Worm (Caenorhabditis elegans) whole organism, L2 larva: ENCODE results near the gene catp-2.
A peak's percentile ranks its signal among the peaks of the same experiment; 100 is the strongest.

ENCODE experiments used
- C34F6.9 ChIP-seq: fragments of 150-350 bp; optimal IDR thresholded peaks from 2 replicates; lab custom pipeline; 2014; ENCODE audit warnings: missing biosample characterization, missing genetic modification characterization
- F13H6.1 ChIP-seq: sonication (generic microtip); optimal IDR thresholded peaks from 2 replicates; lab custom pipeline; 2016; ENCODE audit warnings: missing genetic modification characterization, missing compliant biosample characterization
- R02D3.7 ChIP-seq: fragments of 150-350 bp; optimal IDR thresholded peaks from 2 replicates; lab custom pipeline; 2014; ENCODE audit warnings: missing biosample characterization, missing genetic modification characterization
- ZK546.5 ChIP-seq: sonication (generic microtip); optimal IDR thresholded peaks from 2 replicates; lab custom pipeline; 2017; ENCODE audit warnings: missing biosample characterization, missing genetic modification characterization
- blmp-1 ChIP-seq: sonication (generic microtip); optimal IDR thresholded peaks from 2 replicates; lab custom pipeline; 2017; ENCODE audit warnings: missing genetic modification characterization, mild to moderate bottlenecking, missing compliant biosample characterization, antibody characterized with exemption, moderate library complexity; ENCODE audit not compliant: insufficient read depth
- ceh-82 ChIP-seq: fragments of 150-350 bp; optimal IDR thresholded peaks from 2 replicates; lab custom pipeline; 2014; ENCODE audit warnings: missing biosample characterization, missing genetic modification characterization
- crh-2 ChIP-seq: sonication (generic microtip); optimal IDR thresholded peaks from 2 replicates; lab custom pipeline; 2017; ENCODE audit warnings: missing biosample characterization, missing genetic modification characterization
- dmd-4 ChIP-seq: sonication (generic microtip); optimal IDR thresholded peaks from 2 replicates; lab custom pipeline; 2017; ENCODE audit warnings: missing biosample characterization, missing genetic modification characterization
- egl-27 ChIP-seq: sonication (generic microtip); optimal IDR thresholded peaks from 3 replicates; lab custom pipeline; 2017; ENCODE audit warnings: missing biosample characterization, missing genetic modification reagents, missing genetic modification characterization
- elt-1 ChIP-seq: fragments of 150-350 bp; optimal IDR thresholded peaks from 2 replicates; lab custom pipeline; 2014; ENCODE audit warnings: missing biosample characterization, missing genetic modification characterization
- fos-1 ChIP-seq: fragments of 150-350 bp; optimal IDR thresholded peaks from 2 replicates; lab custom pipeline; 2014; ENCODE audit warnings: missing biosample characterization, missing genetic modification characterization
- gmeb-1 ChIP-seq: fragments of 150-350 bp; optimal IDR thresholded peaks from 2 replicates; lab custom pipeline; 2014; ENCODE audit warnings: missing biosample characterization, missing genetic modification characterization
- lin-11 ChIP-seq: fragments of 150-350 bp; sonication (generic microtip); optimal IDR thresholded peaks from 2 replicates; lab custom pipeline; 2014; ENCODE audit warnings: missing biosample characterization, missing genetic modification characterization, inconsistent platforms, mixed read lengths
- mbf-1 ChIP-seq: sonication (generic microtip); optimal IDR thresholded peaks from 2 replicates; lab custom pipeline; 2017; ENCODE audit warnings: missing biosample characterization, missing genetic modification characterization
- mdl-1 ChIP-seq, 2 experiments: fragments of 150-350 bp in 1 of 2; sonication (generic microtip) in 1 of 2; optimal IDR thresholded peaks; 2 replicates each; lab custom pipeline; 2017; ENCODE audit warnings: missing biosample characterization in 2 of 2, missing genetic modification characterization in 2 of 2
- nhr-11 ChIP-seq: fragments of 150-350 bp; optimal IDR thresholded peaks from 2 replicates; lab custom pipeline; 2014; ENCODE audit warnings: missing biosample characterization, missing genetic modification characterization
- nhr-12 ChIP-seq: fragments of 150-350 bp; optimal IDR thresholded peaks from 2 replicates; lab custom pipeline; 2014; ENCODE audit warnings: missing biosample characterization, missing genetic modification characterization
- nhr-21 ChIP-seq: fragments of 150-350 bp; optimal IDR thresholded peaks from 2 replicates; lab custom pipeline; 2014; ENCODE audit warnings: missing biosample characterization, missing genetic modification characterization
- nhr-23 ChIP-seq: fragments of 150-350 bp; optimal IDR thresholded peaks from 2 replicates; lab custom pipeline; 2014; ENCODE audit warnings: missing biosample characterization, missing genetic modification reagents, missing genetic modification characterization
- nhr-237 ChIP-seq: fragments of 150-350 bp; optimal IDR thresholded peaks from 2 replicates; lab custom pipeline; 2014; ENCODE audit warnings: missing biosample characterization, missing genetic modification characterization
- nhr-25 ChIP-seq: fragments of 150-350 bp; sonication (generic microtip); optimal IDR thresholded peaks from 3 replicates; lab custom pipeline; 2014; ENCODE audit warnings: missing biosample characterization, missing genetic modification characterization
- nhr-77 ChIP-seq: fragments of 150-350 bp; optimal IDR thresholded peaks from 2 replicates; lab custom pipeline; 2014; ENCODE audit warnings: missing biosample characterization, missing genetic modification characterization
- sem-4 ChIP-seq: fragments of 150-350 bp; optimal IDR thresholded peaks from 2 replicates; lab custom pipeline; 2014; ENCODE audit warnings: missing biosample characterization, missing genetic modification reagents, missing genetic modification characterization
- sma-3 ChIP-seq: sonication (generic microtip); optimal IDR thresholded peaks from 2 replicates; lab custom pipeline; 2016; ENCODE audit warnings: missing genetic modification reagents, missing genetic modification characterization, missing compliant biosample characterization
- sma-9 ChIP-seq, 2 experiments: fragments of 150-350 bp in 1 of 2; sonication (generic microtip) in 1 of 2; optimal IDR thresholded peaks; 2 replicates each; lab custom pipeline; 2014 to 2016; ENCODE audit warnings: missing genetic modification characterization in 2 of 2, mild to moderate bottlenecking in 1 of 2, missing biosample characterization in 1 of 2, missing compliant biosample characterization in 1 of 2, missing genetic modification reagents in 1 of 2, moderate library complexity in 1 of 2
- snpc-4 ChIP-seq: fragments of 150-350 bp; optimal IDR thresholded peaks from 2 replicates; lab custom pipeline; 2014; ENCODE audit warnings: missing biosample characterization, missing genetic modification characterization
- unc-39 ChIP-seq: fragments of 150-350 bp; optimal IDR thresholded peaks from 2 replicates; lab custom pipeline; 2014; ENCODE audit warnings: missing biosample characterization, missing genetic modification characterization
- unc-55 ChIP-seq: fragments of 150-350 bp; sonication (generic microtip); optimal IDR thresholded peaks from 3 replicates; lab custom pipeline; 2014; ENCODE audit warnings: missing biosample characterization, missing genetic modification reagents, missing genetic modification characterization
- unc-62 ChIP-seq: fragments of 150-350 bp; optimal IDR thresholded peaks from 2 replicates; lab custom pipeline; 2014; ENCODE audit warnings: missing biosample characterization, missing genetic modification reagents, missing genetic modification characterization
- ztf-1 ChIP-seq: fragments of 200-800 bp; sonication (Bioruptor generic); conservative IDR thresholded peaks from 2 replicates; pipeline ENCODE4 v1.3.6; 2022; ENCODE audit warnings: missing genetic modification characterization, missing compliant biosample characterization
- ztf-11 ChIP-seq: sonication (generic microtip); optimal IDR thresholded peaks from 2 replicates; lab custom pipeline; 2017; ENCODE audit warnings: missing biosample characterization, missing genetic modification characterization

catp-2 gene

ce11 chrV:4914879-4915278 is 19.6 kb upstream of the catp-2 start, which contains the start of gene H23N18.6:
Gene H23N18.6 (minus strand): TSS chrV:4915079.
- TF ChIP-seq F13H6.1 (tag; lab: Kevin White, UChicago) (no peak), elt-1 (no peak), fos-1 (tag; lab: Kevin White, UChicago) (peak; percentile 80), gmeb-1 (tag; lab: Kevin White, UChicago) (peak; percentile 24), sma-9 (GFP tag; optimal IDR thresholded peaks at IDR 0.05; lab: Kevin White, UChicago) (peak; percentile 32), sma-9 (tag; optimal IDR thresholded peaks at IDR 0.05; lab: Kevin White, UChicago) (no peak), ZK546.5 (tag; lab: Kevin White, UChicago) (no peak)

DNA sequence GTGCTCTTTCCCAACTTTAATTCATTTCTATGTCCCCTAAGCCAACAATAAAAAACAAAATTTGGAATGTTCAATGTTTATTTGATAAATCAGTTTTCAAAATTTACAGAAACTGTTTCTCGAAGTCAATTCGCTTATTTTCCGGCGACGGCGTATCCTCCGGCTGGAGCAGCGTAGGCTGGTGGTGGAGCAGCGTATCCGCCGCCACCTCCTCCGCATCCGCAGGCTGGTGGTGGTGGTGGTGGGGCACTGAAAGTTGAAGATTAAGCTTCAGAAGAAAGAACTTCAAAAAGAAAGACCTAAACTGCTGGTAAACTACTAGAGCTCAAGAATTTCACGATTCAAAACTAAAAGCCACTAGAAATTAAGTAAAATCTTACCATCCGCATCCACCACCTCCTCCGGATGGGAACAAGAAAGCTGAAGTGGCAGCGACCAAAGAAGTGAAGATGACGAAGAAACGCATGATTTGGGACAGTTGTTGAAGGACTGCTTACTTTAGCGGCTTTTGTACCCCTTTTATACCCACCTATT is 16.3 kb upstream of the catp-2 start, which contains the start of gene C02E7.7:
Gene C02E7.7 (minus strand): TSS at position 484 of the 534 bp plus-strand sequence.
- TF ChIP-seq nhr-23 (no peak), C34F6.9 (tag; lab: Kevin White, UChicago) (no peak), F13H6.1 (tag; lab: Kevin White, UChicago) (no peak), nhr-237 (tag; lab: Kevin White, UChicago) (no peak), sma-9 (GFP tag; optimal IDR thresholded peaks at IDR 0.05; lab: Kevin White, UChicago) (no peak), sma-9 (tag; optimal IDR thresholded peaks at IDR 0.05; lab: Kevin White, UChicago) (no peak), lin-11 (tag; lab: Kevin White, UChicago) (no peak), crh-2 (tag; lab: Kevin White, UChicago) (no peak), unc-39 (tag; lab: Kevin White, UChicago) (no peak), sma-3 (GFP tag; lab: Kevin White, UChicago) (no peak), nhr-12 (tag; lab: Kevin White, UChicago) (no peak), mbf-1 (no peak)

DNA sequence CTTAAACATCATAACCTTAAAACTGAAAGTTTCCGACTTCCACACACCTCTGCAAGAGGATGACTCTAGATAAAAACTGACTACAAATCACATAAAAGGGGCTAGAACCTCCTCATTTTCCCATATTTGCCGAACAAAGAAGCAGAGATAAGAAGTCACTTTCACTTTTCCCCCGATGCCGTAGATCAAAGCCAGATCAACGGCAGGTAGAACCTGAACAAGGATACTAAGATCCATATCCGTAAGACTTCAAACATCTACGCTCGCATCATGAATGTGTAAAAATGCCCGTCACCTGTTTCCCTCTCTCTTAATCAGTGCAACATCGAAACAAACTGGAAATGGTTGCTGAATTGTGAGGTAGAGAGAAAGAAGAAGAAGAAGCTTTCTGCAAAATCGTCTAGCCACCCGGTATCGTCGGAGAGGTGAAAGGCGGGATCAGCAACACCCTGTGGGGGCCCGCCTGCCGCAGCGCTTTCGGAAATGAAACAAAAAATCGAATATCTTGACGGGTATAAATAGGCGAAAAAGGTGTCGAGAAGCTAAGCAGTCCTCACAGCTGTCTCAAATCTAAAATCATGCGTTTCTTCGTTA is 15.7 kb upstream of the catp-2 start, which contains the start of gene C02E7.6:
Gene C02E7.6 (plus strand): TSS at position 544 of the 594 bp plus-strand sequence.
- TF ChIP-seq mdl-1 (tag; optimal IDR thresholded peaks at IDR 0.05; lab: Kevin White, UChicago) (no peak), unc-62 (GFP tag; lab: Kevin White, UChicago) (no peak), F13H6.1 (tag; lab: Kevin White, UChicago) (no peak), elt-1 (peak; percentile 18), nhr-21 (tag; lab: Kevin White, UChicago) (peak; percentile 32), ZK546.5 (tag; lab: Kevin White, UChicago) (no peak), nhr-77 (no peak), dmd-4 (tag; lab: Kevin White, UChicago) (no peak), sem-4 (tag; lab: Kevin White, UChicago) (peak; percentile 76), egl-27 (no peak), blmp-1 (tag; lab: Kevin White, UChicago) (peak; percentile 94), unc-55 (GFP tag; lab: Kevin White, UChicago) (no peak), nhr-25 (tag; lab: Kevin White, UChicago) (peak; percentile 90), nhr-11 (tag; lab: Kevin White, UChicago) (peak; percentile 12), gmeb-1 (tag; lab: Kevin White, UChicago) (no peak), sma-9 (GFP tag; optimal IDR thresholded peaks at IDR 0.05; lab: Kevin White, UChicago) (peak; percentile 23), sma-9 (tag; optimal IDR thresholded peaks at IDR 0.05; lab: Kevin White, UChicago) (no peak)

DNA sequence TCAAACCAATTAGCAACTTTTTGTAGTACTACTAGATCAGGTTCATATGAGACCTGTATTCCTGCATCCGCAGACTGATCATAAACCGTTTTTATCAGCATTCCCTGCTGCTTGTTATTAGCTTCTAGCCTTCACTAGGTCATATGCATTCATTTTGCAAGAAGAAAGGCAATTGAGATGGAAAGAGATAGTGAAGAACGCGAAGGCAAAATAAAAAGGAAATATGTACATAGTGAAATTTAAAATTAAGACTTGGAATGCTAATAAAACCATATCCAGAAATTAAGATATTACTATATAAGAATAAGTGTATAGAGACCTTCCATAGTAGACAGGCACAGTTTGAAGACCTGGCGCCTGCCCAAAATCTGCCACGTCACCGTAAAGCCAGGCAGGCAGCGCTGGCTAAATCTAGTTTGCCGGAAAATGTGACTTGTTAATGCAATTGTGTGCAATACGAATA is 13.8 kb upstream of the catp-2 start, which contains the start of the genes C02E7.8 and srh-23:
Gene C02E7.8 (minus strand): TSS at position 101 of the 463 bp plus-strand sequence.
Gene srh-23 (plus strand): TSS at position 413 of the 463 bp plus-strand sequence.
- TF ChIP-seq elt-1, result no peak

DNA sequence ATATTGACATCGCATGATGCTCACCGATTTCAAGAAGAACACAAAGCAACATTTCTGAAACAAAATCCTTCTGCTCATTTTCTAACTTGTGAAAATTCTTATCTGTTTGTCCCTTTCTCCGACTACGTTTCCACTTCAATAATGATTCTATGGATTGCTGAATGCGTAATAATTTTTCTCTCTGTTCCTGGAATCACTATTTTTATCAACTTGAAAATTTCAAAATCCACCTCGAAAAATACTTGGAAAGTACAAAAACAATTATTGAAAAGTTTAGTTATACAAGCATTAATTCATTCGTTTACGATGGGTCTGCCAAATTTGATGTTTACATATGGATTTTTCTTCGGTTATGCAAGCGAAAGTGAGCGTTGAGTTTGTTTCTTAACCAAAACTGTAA is 12.5 kb upstream of the catp-2 start, which contains the start of gene srh-22:
Gene srh-22 (plus strand): TSS at position 301 of the 400 bp plus-strand sequence.
- no peak for TF ChIP-seq unc-55 (GFP tag; lab: Kevin White, UChicago)
- no peak for TF ChIP-seq sma-9 (GFP tag; optimal IDR thresholded peaks at IDR 0.05; lab: Kevin White, UChicago)
- no peak for TF ChIP-seq sma-9 (tag; optimal IDR thresholded peaks at IDR 0.05; lab: Kevin White, UChicago)
- TF ChIP-seq nhr-23, result no peak
- TF ChIP-seq ztf-11, result no peak
- TF ChIP-seq unc-62 (GFP tag; lab: Kevin White, UChicago), result no peak
- TF ChIP-seq nhr-21 (tag; lab: Kevin White, UChicago), result no peak
- TF ChIP-seq R02D3.7 (tag; lab: Kevin White, UChicago), result no peak
- TF ChIP-seq ztf-1 (GFP tag; lab: Robert Waterston, UW), result no peak
- no peak for TF ChIP-seq elt-1
- TF ChIP-seq blmp-1 (tag; lab: Kevin White, UChicago), result no peak
- TF ChIP-seq nhr-12 (tag; lab: Kevin White, UChicago), result no peak
- no peak for TF ChIP-seq snpc-4 (tag; lab: Kevin White, UChicago)
- TF ChIP-seq ceh-82 (tag; lab: Kevin White, UChicago), result no peak
- no peak for TF ChIP-seq nhr-77
- TF ChIP-seq, all 48 proteins: peak for 0
